Worm (Caenorhabditis elegans) whole organism, early embryonic: Measurements from ENCODE around the gene T15B7.8.

Experiments
- B0310.2 ChIP-seq: sonication (generic microtip); optimal IDR thresholded peaks from 2 replicates; lab custom pipeline; 2016; ENCODE audit warnings: mild to moderate bottlenecking, missing genetic modification characterization, missing compliant biosample characterization
- ama-1 ChIP-seq: fragments of 150-350 bp; optimal IDR thresholded peaks from 2 replicates; lab custom pipeline; 2014
- ets-7 ChIP-seq: sonication (generic microtip); optimal IDR thresholded peaks from 2 replicates; lab custom pipeline; 2016; ENCODE audit warnings: missing genotype, missing genetic modification characterization, missing compliant biosample characterization
- hmg-4 ChIP-seq: fragments of 200-800 bp; sonication (Bioruptor generic); optimal IDR thresholded peaks from 2 replicates; lab custom pipeline; 2018; ENCODE audit warnings: mild to moderate bottlenecking, missing genetic modification characterization, missing compliant biosample characterization
- scrt-1 ChIP-seq: fragments of 200-800 bp; sonication (Bioruptor generic); IDR thresholded peaks from 2 replicates; pipeline ENCODE4 v1.3.6; 2022; ENCODE audit warnings: missing genetic modification characterization, missing compliant biosample characterization

ce11 chrV:6796894-6797293 is 24.7 kb upstream of the T15B7.8 start:
- TF ChIP-seq hmg-4 (GFP tag; lab: Kevin White, UChicago) (no peak), scrt-1 (GFP tag; lab: Robert Waterston, UW) (no peak), ets-7 (no peak), ama-1 (no peak), B0310.2 (tag; lab: Kevin White, UChicago) (no peak)
